Worm (Caenorhabditis elegans) whole organism, L4 larva: ENCODE data around the gene ttc-17.

Experiments
- F44E2.7 ChIP-seq: fragments of 200-800 bp; sonication (Bioruptor generic); IDR thresholded peaks from 2 replicates; pipeline ENCODE4 v2.1.2; 2022; ENCODE audit warnings: missing genetic modification characterization, missing compliant biosample characterization
- T26A8.4 ChIP-seq: fragments of 200-800 bp; sonication (Bioruptor generic); IDR thresholded peaks from 2 replicates; pipeline ENCODE4 v1.3.6; 2022; ENCODE audit warnings: missing genetic modification characterization, missing compliant biosample characterization
- Y105C5A.15 ChIP-seq: fragments of 200-800 bp; sonication (Bioruptor generic); IDR thresholded peaks from 2 replicates; pipeline ENCODE4 v1.3.6; 2022; ENCODE audit warnings: missing genetic modification characterization, missing compliant biosample characterization
- Y5F2A.4 ChIP-seq: fragments of 200-800 bp; sonication (Bioruptor generic); optimal IDR thresholded peaks from 2 replicates; lab custom pipeline; 2018; ENCODE audit warnings: mild to moderate bottlenecking, missing genetic modification characterization, missing compliant biosample characterization
- aha-1 ChIP-seq: fragments of 150-350 bp; peaks from one replicate; lab custom pipeline; 2014; ENCODE audit warnings: missing biosample characterization, missing genetic modification characterization
- ama-1 ChIP-seq: fragments of 150-350 bp; optimal IDR thresholded peaks from 2 replicates; lab custom pipeline; 2014; ENCODE audit warnings: inconsistent platforms, mixed read lengths
- arid-1 ChIP-seq: fragments of 200-800 bp; sonication (Bioruptor generic); conservative IDR thresholded peaks from 2 replicates; pipeline ENCODE4 v1.3.6; 2022; ENCODE audit warnings: missing genetic modification reagents, missing genetic modification characterization, missing compliant biosample characterization
- cey-2 ChIP-seq: sonication (generic microtip); optimal IDR thresholded peaks from 3 replicates; lab custom pipeline; 2017; ENCODE audit warnings: missing genetic modification characterization, mild to moderate bottlenecking, missing compliant biosample characterization, antibody characterized with exemption, borderline replicate concordance; ENCODE audit not compliant: insufficient read depth
- ctbp-1 ChIP-seq: fragments of 200-800 bp; sonication (Bioruptor generic); IDR thresholded peaks from 2 replicates; pipeline ENCODE4 v1.3.6; 2022; ENCODE audit warnings: missing genetic modification reagents, missing genetic modification characterization, missing compliant biosample characterization
- dmd-6 ChIP-seq: fragments of 200-800 bp; sonication (Bioruptor generic); IDR thresholded peaks from 2 replicates; pipeline ENCODE4 v1.3.6; 2022; ENCODE audit warnings: missing genetic modification reagents, missing genetic modification characterization, missing compliant biosample characterization
- dve-1 ChIP-seq: sonication (generic microtip); optimal IDR thresholded peaks from 2 replicates; lab custom pipeline; 2017; ENCODE audit warnings: antibody characterized with exemption, mild to moderate bottlenecking, missing genetic modification characterization, missing compliant biosample characterization; ENCODE audit not compliant: insufficient read depth
- hlh-30 ChIP-seq: sonication (generic microtip); optimal IDR thresholded peaks from 2 replicates; lab custom pipeline; 2017; ENCODE audit warnings: antibody characterized with exemption, mild to moderate bottlenecking, missing genetic modification characterization, missing compliant biosample characterization; ENCODE audit not compliant: insufficient read depth
- hmg-1.1 ChIP-seq: fragments of 200-800 bp; sonication (Bioruptor generic); IDR thresholded peaks from 2 replicates; pipeline ENCODE4 v1.3.6; 2022; ENCODE audit warnings: missing genetic modification reagents, missing genetic modification characterization, missing compliant biosample characterization
- jun-1 ChIP-seq: fragments of 150-350 bp; optimal IDR thresholded peaks from 2 replicates; lab custom pipeline; 2014; ENCODE audit warnings: missing biosample characterization, missing genetic modification reagents, missing genetic modification characterization
- lin-1 ChIP-seq: fragments of 200-800 bp; sonication (Bioruptor generic); IDR thresholded peaks from 2 replicates; pipeline ENCODE4 v1.3.6; 2022; ENCODE audit warnings: missing genetic modification reagents, missing genetic modification characterization, missing compliant biosample characterization
- lin-13 ChIP-seq: fragments of 150-350 bp; optimal IDR thresholded peaks from 2 replicates; lab custom pipeline; 2014; ENCODE audit warnings: missing biosample characterization, missing genetic modification reagents, missing genetic modification characterization
- lin-15B ChIP-seq: fragments of 150-350 bp; sonication (generic microtip); optimal IDR thresholded peaks from 3 replicates; lab custom pipeline; 2014; ENCODE audit warnings: missing biosample characterization, missing genetic modification characterization
- lin-29 ChIP-seq: fragments of 200-800 bp; sonication (Bioruptor generic); IDR thresholded peaks from 2 replicates; pipeline ENCODE4 v1.3.6; 2022; ENCODE audit warnings: missing genetic modification reagents, missing genetic modification characterization, missing compliant biosample characterization
- lin-39 ChIP-seq: fragments of 150-350 bp; optimal IDR thresholded peaks from 2 replicates; lab custom pipeline; 2014; ENCODE audit warnings: missing biosample characterization, missing genetic modification reagents, missing genetic modification characterization
- lir-3 ChIP-seq: sonication (generic microtip); optimal IDR thresholded peaks from 2 replicates; lab custom pipeline; 2016; ENCODE audit warnings: mild to moderate bottlenecking, missing genetic modification characterization, missing compliant biosample characterization
- mxl-3 ChIP-seq: fragments of 200-800 bp; sonication (Bioruptor generic); optimal IDR thresholded peaks from 2 replicates; lab custom pipeline; 2018; ENCODE audit warnings: mild to moderate bottlenecking, missing genetic modification characterization, missing compliant biosample characterization
- nhr-10 ChIP-seq: fragments of 150-350 bp; optimal IDR thresholded peaks from 2 replicates; lab custom pipeline; 2014; ENCODE audit warnings: missing biosample characterization, missing genetic modification characterization
- nhr-237 ChIP-seq: sonication (generic microtip); optimal IDR thresholded peaks from 2 replicates; lab custom pipeline; 2017; ENCODE audit warnings: missing biosample characterization, missing genetic modification characterization
- nhr-25 ChIP-seq: sonication (generic microtip); optimal IDR thresholded peaks from 2 replicates; lab custom pipeline; 2017; ENCODE audit warnings: missing genetic modification characterization, mild to moderate bottlenecking, missing compliant biosample characterization, antibody characterized with exemption, moderate library complexity, borderline replicate concordance; ENCODE audit not compliant: insufficient read depth
- nhr-42 ChIP-seq: fragments of 200-800 bp; sonication (Bioruptor generic); IDR thresholded peaks from 2 replicates; pipeline ENCODE4 v1.3.6; 2022; ENCODE audit warnings: missing genetic modification characterization, missing compliant biosample characterization
- nhr-6 ChIP-seq: fragments of 150-350 bp; optimal IDR thresholded peaks from 2 replicates; lab custom pipeline; 2014; ENCODE audit warnings: missing biosample characterization, missing genetic modification characterization
- php-3 ChIP-seq: fragments of 200-800 bp; sonication (Bioruptor generic); IDR thresholded peaks from 2 replicates; pipeline ENCODE4 v1.3.6; 2022; ENCODE audit warnings: missing genetic modification reagents, missing genetic modification characterization, missing compliant biosample characterization
- sdz-12 ChIP-seq: fragments of 200-800 bp; sonication (Bioruptor generic); optimal IDR thresholded peaks from 2 replicates; lab custom pipeline; 2018; ENCODE audit warnings: mild to moderate bottlenecking, missing genetic modification characterization, missing compliant biosample characterization
- set-16 ChIP-seq: fragments of 200-800 bp; sonication (Bioruptor generic); IDR thresholded peaks from 2 replicates; pipeline ENCODE4 v1.3.6; 2022; ENCODE audit warnings: missing genetic modification reagents, missing genetic modification characterization, missing compliant biosample characterization
- tra-1 ChIP-seq: fragments of 200-800 bp; sonication (Bioruptor generic); IDR thresholded peaks from 2 replicates; pipeline ENCODE4 v1.3.6; 2022; ENCODE audit warnings: missing genetic modification reagents, missing genetic modification characterization, missing compliant biosample characterization
- unc-62 ChIP-seq, 3 experiments: fragments of 150-350 bp in 1 of 3; sonication (generic microtip); optimal IDR thresholded peaks in 2 of 3; peaks in 1 of 3; 1 replicate in 1 of 3; 2 replicates in 2 of 3; lab custom pipeline; 2014 to 2017; ENCODE audit warnings: missing biosample characterization in 3 of 3, missing genetic modification characterization in 3 of 3, missing genetic modification reagents in 3 of 3, missing genotype in 1 of 3
- zfp-3 ChIP-seq: fragments of 200-800 bp; sonication (Bioruptor generic); conservative IDR thresholded peaks from 2 replicates; pipeline ENCODE4 v1.3.6; 2022; ENCODE audit warnings: missing genetic modification reagents, missing genetic modification characterization, missing compliant biosample characterization

The ttc-17 gene

DNA sequence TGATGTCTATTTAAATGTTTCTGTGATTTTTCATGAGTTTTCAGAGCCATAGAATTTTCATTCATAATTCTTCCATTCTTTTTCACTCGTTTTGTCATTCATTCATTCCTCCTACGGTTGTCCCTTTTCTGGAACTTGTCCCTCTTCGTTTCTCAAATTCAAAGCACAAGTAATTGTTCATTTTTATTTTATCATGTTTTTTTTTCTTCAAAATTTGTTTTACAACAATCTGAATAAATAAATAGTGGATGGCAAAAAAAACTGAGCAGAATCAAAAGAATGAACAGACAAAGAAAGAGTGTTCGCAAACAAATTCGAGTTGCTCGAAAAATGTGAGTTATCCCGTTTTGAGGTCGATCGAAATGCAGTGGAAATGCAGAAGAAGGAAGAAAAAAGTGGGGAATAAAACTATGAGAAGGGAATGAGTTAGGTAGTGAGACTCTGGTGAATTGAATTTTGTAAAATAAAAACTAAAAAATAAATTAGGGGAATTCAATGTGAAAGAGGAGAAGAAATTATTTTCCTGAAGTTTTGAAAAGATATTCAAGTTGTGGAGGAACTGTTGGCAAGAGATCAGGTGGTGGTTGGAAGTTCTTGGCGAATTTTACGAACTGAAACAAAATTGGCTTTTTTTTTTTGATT is 17.3 kb upstream of the ttc-17 start (continued):
- TF ChIP-seq lin-1 (GFP tag; lab: Robert Waterston, UW) (peak; percentile 87), hmg-1.1 (0 out of 2 replicates have a peak, but pooled peaks have one; percentile 13), php-3 (GFP tag; lab: Robert Waterston, UW) (0 out of 2 replicates have a peak, but pooled peaks have one; percentile 48), arid-1 (peak; percentile 53; the same call in 1 of the 2 replicates), dmd-6 (GFP tag; lab: Robert Waterston, UW) (0 out of 2 replicates have a peak, but pooled peaks have one; percentile 14), lin-15B (tag; lab: Kevin White, UChicago) (no peak), ctbp-1 (GFP tag; lab: Robert Waterston, UW) (peak; percentile 43; the same call in 1 of the 2 replicates), nhr-25 (peak; percentile 12), ama-1 (peak; percentile 59), Y5F2A.4 (GFP tag; lab: Kevin White, UChicago) (peak; percentile 55), F44E2.7 (GFP tag; lab: Robert Waterston, UW) (no peak), cey-2 (tag; lab: Kevin White, UChicago) (no peak), T26A8.4 (peak; percentile 77), nhr-42 (GFP tag; lab: Robert Waterston, UW) (0 out of 2 replicates have a peak, but pooled peaks have one; percentile 41), lin-29 (GFP tag; lab: Robert Waterston, UW) (peak; percentile 38; the same call in 1 of the 2 replicates), zfp-3 (peak; percentile 88), dve-1 (tag; lab: Kevin White, UChicago) (peak; percentile 37)

DNA sequence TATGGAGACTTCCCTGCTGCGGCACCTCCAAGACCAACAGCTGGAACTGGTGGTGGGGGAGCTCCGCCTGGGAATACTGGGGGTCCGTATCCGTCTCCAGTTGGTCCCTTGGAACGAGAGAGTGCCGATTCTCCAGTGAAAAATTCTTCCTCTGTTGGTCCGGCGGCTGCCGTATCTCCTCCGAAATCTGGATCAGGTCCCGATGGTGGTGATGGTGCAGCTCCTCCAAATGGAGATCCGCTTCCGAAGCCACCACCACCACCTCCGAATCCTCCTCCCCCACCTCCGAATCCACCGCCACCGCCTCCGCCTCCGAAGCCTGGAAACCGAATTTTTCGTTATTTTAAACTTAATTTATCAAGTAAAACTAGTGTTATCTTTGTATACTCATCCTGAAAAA is 16.4 kb upstream of the ttc-17 start:
- TF ChIP-seq lin-13 (no peak), set-16 (GFP tag; lab: Robert Waterston, UW) (peak; percentile 95), unc-62 (GFP tag; optimal IDR thresholded peaks at IDR 0.05 in 1 of 2; lab: Kevin White, UChicago) (peak in 1 of 2 experiments; percentile 42), unc-62 (tag; optimal IDR thresholded peaks at IDR 0.05; lab: Kevin White, UChicago) (no peak)

DNA sequence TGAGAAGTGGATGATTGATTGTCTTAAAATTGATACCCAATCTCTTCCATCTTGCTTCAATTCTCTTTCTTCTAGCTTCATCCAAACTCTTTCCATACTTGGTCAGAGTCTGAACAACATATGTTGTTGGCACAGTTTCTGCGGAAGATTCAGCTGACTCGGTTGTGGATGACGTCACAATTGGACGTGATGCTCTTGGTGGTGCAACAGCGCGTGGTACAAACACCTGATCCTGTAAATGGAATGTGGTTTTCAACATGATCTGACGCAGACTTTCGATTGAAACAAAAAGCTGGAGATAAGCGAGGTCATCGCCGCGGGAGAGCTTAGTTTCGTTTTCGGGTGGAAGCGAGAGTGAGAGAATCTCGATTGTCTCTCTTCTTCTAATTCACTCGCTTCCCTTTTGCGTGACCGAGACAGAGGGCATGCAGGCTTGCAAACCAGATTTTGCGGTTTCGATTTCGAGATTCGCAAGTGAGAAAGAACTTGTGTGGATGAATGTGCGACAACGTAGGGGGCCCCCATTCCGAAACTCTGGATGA is 14.3 kb upstream of the ttc-17 start:
- TF ChIP-seq hmg-1.1 (no peak), hlh-30 (tag; lab: Kevin White, UChicago) (peak; percentile 71), nhr-237 (tag; lab: Kevin White, UChicago) (no peak), lin-39 (no peak), tra-1 (GFP tag; lab: Robert Waterston, UW) (no peak), Y105C5A.15 (no peak), aha-1 (tag; lab: Kevin White, UChicago) (peak; percentile 22), nhr-10 (tag; lab: Kevin White, UChicago) (no peak), mxl-3 (GFP tag; lab: Kevin White, UChicago) (peak; percentile 7)

DNA sequence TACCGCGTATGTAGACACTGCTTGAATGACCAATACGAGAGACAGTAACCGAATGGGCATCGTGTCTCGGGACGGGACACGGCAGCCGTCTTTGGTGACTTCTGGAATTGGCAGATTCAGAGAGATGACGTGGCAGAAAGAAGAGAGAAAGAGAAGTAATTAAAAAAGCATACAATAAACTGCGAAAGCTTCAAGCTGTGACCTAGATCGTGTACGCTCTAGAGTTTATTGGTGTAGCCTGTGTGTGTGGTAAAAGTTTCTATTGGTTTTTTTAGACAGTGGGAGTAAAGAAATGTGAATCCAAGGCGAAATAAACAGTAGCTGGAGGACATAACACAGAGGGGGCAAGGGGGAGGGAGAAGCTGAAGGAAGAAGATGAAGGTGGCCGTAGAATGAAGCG is 12.9 kb upstream of the ttc-17 start, which contains the start of gene T19A5.3:
T19A5.3 (minus strand) TSS at position 101 of the 400 bp plus-strand sequence.
- TF ChIP-seq nhr-42 (GFP tag; lab: Robert Waterston, UW) = no peak
- TF ChIP-seq nhr-6 (tag; lab: Kevin White, UChicago) = no peak
- no peak for TF ChIP-seq dve-1 (tag; lab: Kevin White, UChicago)
- TF ChIP-seq jun-1 (tag; lab: Kevin White, UChicago) = no peak
- no peak for TF ChIP-seq sdz-12 (GFP tag; lab: Kevin White, UChicago)
- TF ChIP-seq set-16 (GFP tag; lab: Robert Waterston, UW) = no peak
- no peak for TF ChIP-seq lir-3
